Fruit fly (Drosophila melanogaster): Measurements from ENCODE around the gene CG7110.

The CG7110 gene

DNA sequence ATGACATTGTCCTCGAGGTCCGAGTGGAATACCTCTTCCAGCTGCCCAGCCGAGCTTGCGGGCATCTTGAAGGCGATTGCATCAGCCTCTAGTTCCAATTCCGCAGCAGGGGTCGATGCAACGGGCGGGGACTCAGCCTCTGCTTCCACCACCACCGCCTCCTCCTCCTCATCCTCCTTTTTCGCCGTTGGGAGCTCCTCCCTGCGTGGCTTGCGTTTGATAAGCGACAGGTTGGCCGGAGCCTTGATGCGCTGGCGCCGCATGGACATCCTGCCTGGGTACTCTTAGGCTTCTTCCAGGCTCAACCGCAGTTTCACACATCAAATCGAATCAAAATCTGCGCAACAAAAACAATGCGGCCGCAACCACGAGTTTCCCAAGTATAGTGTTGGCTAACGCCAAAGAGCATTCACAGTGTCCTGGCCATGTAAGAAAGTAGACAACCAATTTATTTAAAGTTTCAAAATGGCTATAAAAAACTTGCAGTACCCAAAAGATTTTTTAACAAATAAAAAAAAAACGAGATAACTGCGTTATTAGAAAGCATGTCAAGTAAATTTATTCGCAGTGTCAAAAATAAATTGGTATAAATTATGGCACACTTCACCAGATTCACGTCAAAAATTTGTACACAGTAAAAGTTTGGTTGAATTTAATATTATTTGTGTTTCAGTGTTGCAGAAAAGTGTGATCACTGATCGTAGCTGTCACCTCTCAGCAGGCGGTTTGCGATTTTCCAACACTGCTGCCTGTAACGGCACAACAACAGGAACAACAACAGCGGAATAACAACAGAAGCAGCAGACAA is 25.2 kb upstream of the CG7110 start, which contains the start of the genes Bdp1 and CG6565 (continued):
- TF ChIP-seq dm (GFP tag; optimal IDR thresholded peaks at IDR 0.05) (peak; percentile 99), twi (tag; optimal IDR thresholded peaks at IDR 0.05) (peak; percentile 94), Hr3 (GFP tag; optimal IDR thresholded peaks at IDR 0.05) (peak; percentile 99), Hand (GFP tag; optimal IDR thresholded peaks at IDR 0.05) (peak; percentile 80), CG8478 (optimal IDR thresholded peaks at IDR 0.05) (no peak), CG11247 (GFP tag; IDR thresholded peaks at IDR 0.05) (peak; percentile 91), vnd (GFP tag; IDR thresholded peaks at IDR 0.05; ENCODE audit: partially characterized antibody) (no peak), CG8924 (tag; optimal IDR thresholded peaks at IDR 0.05) (peak; percentile 95), C15 (GFP tag; IDR thresholded peaks at IDR 0.05) (peak; percentile 86), CG2116 (GFP tag; optimal IDR thresholded peaks at IDR 0.05) (peak; percentile 87), inv (GFP tag; IDR thresholded peaks at IDR 0.05; ENCODE audit: partially characterized antibody) (0 out of 2 replicates have a peak, but pooled peaks have one; percentile 42), stc (GFP tag; IDR thresholded peaks at IDR 0.05) (peak; percentile 83), CG10321 (GFP tag; IDR thresholded peaks at IDR 0.05) (peak; percentile 58; the same call in 1 of the 2 replicates), CG11504 (tag; optimal IDR thresholded peaks at IDR 0.05) (peak; percentile 95), CG11695 (GFP tag; IDR thresholded peaks at IDR 0.05) (peak; percentile 94), klu (GFP tag; IDR thresholded peaks at IDR 0.05) (peak; percentile 97), CG5180 (GFP tag; optimal IDR thresholded peaks at IDR 0.05) (peak; percentile 85), h (optimal IDR thresholded peaks at IDR 0.05) (no peak), fd102C (GFP tag; optimal IDR thresholded peaks at IDR 0.05) (peak; percentile 80), btn (GFP tag; optimal IDR thresholded peaks at IDR 0.05) (peak; percentile 96), fd3F (GFP tag; optimal IDR thresholded peaks at IDR 0.05) (peak; percentile 95), ATbp (GFP tag; optimal IDR thresholded peaks at IDR 0.05) (peak; percentile 91), CG9797 (GFP tag; optimal IDR thresholded peaks at IDR 0.05) (peak; percentile 44), CG17829 (tag; optimal IDR thresholded peaks at IDR 0.05) (peak; percentile 91), NK7.1 (GFP tag; optimal IDR thresholded peaks at IDR 0.05) (peak; percentile 95), CG18599 (GFP tag; optimal IDR thresholded peaks at IDR 0.05) (peak; percentile 95), Ssrp (tag; optimal IDR thresholded peaks at IDR 0.05) (peak; percentile 98), CG10431 (GFP tag; optimal IDR thresholded peaks at IDR 0.05) (peak; percentile 82), ftz-f1 (GFP tag; optimal IDR thresholded peaks at IDR 0.05) (peak; percentile 52), onecut (GFP tag; IDR thresholded peaks at IDR 0.05) (peak; percentile 78), CG2889 (GFP tag; IDR thresholded peaks at IDR 0.05) (peak; percentile 90), Max (GFP tag; optimal IDR thresholded peaks at IDR 0.05) (peak; percentile 99), CG30403 (GFP tag; optimal IDR thresholded peaks at IDR 0.05) (peak; percentile 99), CG13123 (GFP tag; optimal IDR thresholded peaks at IDR 0.05) (peak; percentile 96), B-H2 (GFP tag; optimal IDR thresholded peaks at IDR 0.05) (peak; percentile 95), dan (GFP tag; IDR thresholded peaks at IDR 0.05) (peak; percentile 93), CG3281 (GFP tag; optimal IDR thresholded peaks at IDR 0.05) (peak; percentile 96), cas (GFP tag; IDR thresholded peaks at IDR 0.05) (peak; percentile 89), H2.0 (GFP tag; IDR thresholded peaks at IDR 0.05) (peak; percentile 93), ara (GFP tag; IDR thresholded peaks at IDR 0.05) (peak; percentile 92), ind (GFP tag; optimal IDR thresholded peaks at IDR 0.05) (peak; percentile 98), CG11398 (GFP tag; optimal IDR thresholded peaks at IDR 0.05) (peak; percentile 96), danr (GFP tag; IDR thresholded peaks at IDR 0.05) (peak; percentile 97), dmrt99B (tag; optimal IDR thresholded peaks at IDR 0.05) (peak; percentile 95), dysf (GFP tag; IDR thresholded peaks at IDR 0.05) (peak; percentile 97), bsh (GFP tag; optimal IDR thresholded peaks at IDR 0.05) (peak; percentile 83 to 95), cato (GFP tag; optimal IDR thresholded peaks at IDR 0.05; ENCODE audit: borderline replicate concordance) (peak; percentile 98), dati (GFP tag; IDR thresholded peaks at IDR 0.05) (peak; percentile 60), pzg (GFP tag; optimal IDR thresholded peaks at IDR 0.05) (peak; percentile 49), CG17361 (GFP tag; IDR thresholded peaks at IDR 0.05) (peak; percentile 99)
